Worm (Caenorhabditis elegans) whole organism, mixed stage, embryonic: ENCODE data around the gene srt-53.

Experiments
- bed-3 ChIP-seq: fragments of 200-800 bp; sonication (Bioruptor generic); optimal IDR thresholded peaks from 3 replicates; lab custom pipeline; 2018; ENCODE audit warnings: mild to moderate bottlenecking, missing genetic modification characterization, moderate library complexity, missing compliant biosample characterization
- blmp-1 ChIP-seq: fragments of 150-350 bp; optimal IDR thresholded peaks from 2 replicates; lab custom pipeline; 2014; ENCODE audit warnings: missing biosample characterization, missing genetic modification characterization
- ceh-39 ChIP-seq: fragments of 150-350 bp; optimal IDR thresholded peaks from 2 replicates; lab custom pipeline; 2014; ENCODE audit warnings: missing biosample characterization, missing genetic modification characterization
- ceh-43 ChIP-seq: fragments of 200-800 bp; sonication (Bioruptor generic); optimal IDR thresholded peaks from 2 replicates; lab custom pipeline; 2018; ENCODE audit warnings: mild to moderate bottlenecking, missing genetic modification characterization, moderate library complexity, missing compliant biosample characterization
- ceh-83 ChIP-seq: fragments of 200-800 bp; sonication (Bioruptor generic); optimal IDR thresholded peaks from 2 replicates; lab custom pipeline; 2018; ENCODE audit warnings: mild to moderate bottlenecking, missing genetic modification characterization, missing compliant biosample characterization
- ces-1 ChIP-seq: fragments of 150-350 bp; optimal IDR thresholded peaks from 2 replicates; lab custom pipeline; 2014; ENCODE audit warnings: missing biosample characterization, missing genetic modification reagents, missing genetic modification characterization
- cnd-1 ChIP-seq: fragments of 200-800 bp; sonication (Bioruptor generic); optimal IDR thresholded peaks from 2 replicates; lab custom pipeline; 2018; ENCODE audit warnings: mild to moderate bottlenecking, missing genetic modification characterization, missing compliant biosample characterization
- drap-1 ChIP-seq: fragments of 200-800 bp; sonication (Bioruptor generic); optimal IDR thresholded peaks from 3 replicates; lab custom pipeline; 2018; ENCODE audit warnings: mild to moderate bottlenecking, missing genetic modification characterization, missing compliant biosample characterization
- elt-1 ChIP-seq: sonication (generic microtip); optimal IDR thresholded peaks from 2 replicates; lab custom pipeline; 2017; ENCODE audit warnings: missing genetic modification characterization, mild to moderate bottlenecking, missing compliant biosample characterization, antibody characterized with exemption, moderate library complexity, borderline replicate concordance; ENCODE audit not compliant: insufficient read depth
- elt-3 ChIP-seq: fragments of 150-350 bp; optimal IDR thresholded peaks from 2 replicates; lab custom pipeline; 2014; ENCODE audit warnings: missing biosample characterization, missing genetic modification characterization
- flh-1 ChIP-seq: fragments of 200-800 bp; sonication (Bioruptor generic); optimal IDR thresholded peaks from 2 replicates; lab custom pipeline; 2018; ENCODE audit warnings: mild to moderate bottlenecking, missing genetic modification characterization, moderate library complexity, missing compliant biosample characterization
- ham-2 ChIP-seq: fragments of 200-800 bp; sonication (Bioruptor generic); optimal IDR thresholded peaks from 2 replicates; lab custom pipeline; 2018; ENCODE audit warnings: mild to moderate bottlenecking, missing genetic modification characterization, missing compliant biosample characterization
- hlh-1 ChIP-seq: fragments of 150-350 bp; optimal IDR thresholded peaks from 2 replicates; lab custom pipeline; 2014; ENCODE audit warnings: missing biosample characterization, missing genetic modification reagents, missing genetic modification characterization
- lin-13 ChIP-seq: fragments of 150-350 bp; optimal IDR thresholded peaks from 2 replicates; lab custom pipeline; 2014; ENCODE audit warnings: missing biosample characterization, missing genetic modification characterization
- lin-32 ChIP-seq: fragments of 200-800 bp; sonication (Bioruptor generic); optimal IDR thresholded peaks from 2 replicates; lab custom pipeline; 2018; ENCODE audit warnings: mild to moderate bottlenecking, missing genetic modification characterization, missing compliant biosample characterization
- lsy-2 ChIP-seq: fragments of 150-350 bp; optimal IDR thresholded peaks from 2 replicates; lab custom pipeline; 2014; ENCODE audit warnings: missing biosample characterization, missing genetic modification characterization
- mab-5 ChIP-seq: fragments of 150-350 bp; optimal IDR thresholded peaks from 2 replicates; lab custom pipeline; 2014; ENCODE audit warnings: missing biosample characterization, missing genetic modification characterization
- mep-1 ChIP-seq: fragments of 150-350 bp; optimal IDR thresholded peaks from 2 replicates; lab custom pipeline; 2017; ENCODE audit warnings: missing biosample characterization, missing genetic modification reagents, missing genetic modification characterization, inconsistent platforms
- mls-2 ChIP-seq: sonication (generic microtip); optimal IDR thresholded peaks from 2 replicates; lab custom pipeline; 2016; ENCODE audit warnings: mild to moderate bottlenecking, missing genetic modification characterization, moderate library complexity, missing compliant biosample characterization
- nhr-12 ChIP-seq: fragments of 150-350 bp; optimal IDR thresholded peaks from 2 replicates; lab custom pipeline; 2014; ENCODE audit warnings: missing biosample characterization, missing genetic modification characterization
- nhr-2 ChIP-seq: fragments of 150-350 bp; optimal IDR thresholded peaks from 2 replicates; lab custom pipeline; 2014; ENCODE audit warnings: missing biosample characterization, missing genetic modification characterization
- nhr-237 ChIP-seq: fragments of 150-350 bp; optimal IDR thresholded peaks from 2 replicates; lab custom pipeline; 2014; ENCODE audit warnings: missing biosample characterization, missing genetic modification characterization
- nhr-28 ChIP-seq: fragments of 150-350 bp; optimal IDR thresholded peaks from 2 replicates; lab custom pipeline; 2014; ENCODE audit warnings: missing biosample characterization, missing genetic modification characterization
- nhr-76 ChIP-seq: sonication (generic microtip); optimal IDR thresholded peaks from 2 replicates; lab custom pipeline; 2017; ENCODE audit warnings: missing biosample characterization, missing genetic modification characterization
- pha-4 ChIP-seq: fragments of 150-350 bp; optimal IDR thresholded peaks from 2 replicates; lab custom pipeline; 2018; ENCODE audit warnings: missing biosample characterization, missing genetic modification reagents, missing genetic modification characterization
- sem-2 ChIP-seq: fragments of 200-800 bp; sonication (Bioruptor generic); optimal IDR thresholded peaks from 2 replicates; lab custom pipeline; 2018; ENCODE audit warnings: mild to moderate bottlenecking, missing genetic modification characterization, missing compliant biosample characterization
- snpc-4 ChIP-seq: fragments of 150-350 bp; optimal IDR thresholded peaks from 2 replicates; lab custom pipeline; 2014; ENCODE audit warnings: missing biosample characterization, missing genetic modification characterization
- sptf-1 ChIP-seq: sonication (generic microtip); optimal IDR thresholded peaks from 2 replicates; lab custom pipeline; 2017; ENCODE audit warnings: mild to moderate bottlenecking, missing genetic modification characterization, moderate library complexity, missing compliant biosample characterization
- tbx-8 ChIP-seq: fragments of 200-800 bp; sonication (Bioruptor generic); optimal IDR thresholded peaks from 2 replicates; lab custom pipeline; 2018; ENCODE audit warnings: mild to moderate bottlenecking, missing genetic modification characterization, moderate library complexity, missing compliant biosample characterization
- unc-120 ChIP-seq: sonication (generic microtip); optimal IDR thresholded peaks from 2 replicates; lab custom pipeline; 2017; ENCODE audit warnings: missing genetic modification characterization, missing compliant biosample characterization; ENCODE audit not compliant: poor library complexity, severe bottlenecking
- unc-39 ChIP-seq: fragments of 150-350 bp; optimal IDR thresholded peaks from 2 replicates; lab custom pipeline; 2014; ENCODE audit warnings: missing biosample characterization, missing genetic modification characterization
- unc-62 ChIP-seq: fragments of 150-350 bp; optimal IDR thresholded peaks from 2 replicates; lab custom pipeline; 2014; ENCODE audit warnings: missing biosample characterization, missing genetic modification reagents, missing genetic modification characterization
- zip-8 ChIP-seq: fragments of 150-350 bp; optimal IDR thresholded peaks from 2 replicates; lab custom pipeline; 2014; ENCODE audit warnings: missing biosample characterization, missing genetic modification characterization
- ztf-11 ChIP-seq: fragments of 150-350 bp; optimal IDR thresholded peaks from 2 replicates; lab custom pipeline; 2014; ENCODE audit warnings: missing biosample characterization, missing genetic modification characterization

srt-53 gene

ce11 chrV:7969107-7969506 is 28.9 kb upstream of the srt-53 start, which contains the start of gene che-7:
che-7 (minus strand) TSS chrV:7969207.
- TF ChIP-seq cnd-1 (tag; lab: Kevin White, UChicago) (no peak), ceh-39 (tag; lab: Kevin White, UChicago) (no peak), elt-3 (no peak), lin-13 (tag; lab: Kevin White, UChicago) (no peak), lsy-2 (tag; lab: Kevin White, UChicago) (no peak), sptf-1 (tag; lab: Kevin White, UChicago) (no peak), sem-2 (GFP tag; lab: Kevin White, UChicago) (no peak), pha-4 (tag; lab: Kevin White, UChicago) (no peak), zip-8 (no peak), nhr-237 (tag; lab: Kevin White, UChicago) (no peak), mep-1 (no peak), ham-2 (no peak), ces-1 (GFP tag; lab: Kevin White, UChicago) (no peak), nhr-76 (tag; lab: Kevin White, UChicago) (no peak), drap-1 (no peak), mab-5 (tag; lab: Kevin White, UChicago) (no peak), tbx-8 (GFP tag; lab: Kevin White, UChicago) (no peak)

ce11 chrV:7964429-7964828 is 24.2 kb upstream of the srt-53 start:
- TF ChIP-seq ceh-83 (GFP tag; lab: Kevin White, UChicago) (no peak), pha-4 (tag; lab: Kevin White, UChicago) (no peak), hlh-1 (tag; lab: Kevin White, UChicago) (no peak), unc-39 (tag; lab: Kevin White, UChicago) (no peak), nhr-237 (tag; lab: Kevin White, UChicago) (no peak), mep-1 (no peak), tbx-8 (GFP tag; lab: Kevin White, UChicago) (no peak), sptf-1 (tag; lab: Kevin White, UChicago) (no peak)

- TF ChIP-seq lin-13 (tag; lab: Kevin White, UChicago) (no peak), ztf-11 (tag; lab: Kevin White, UChicago) (no peak), flh-1 (GFP tag; lab: Kevin White, UChicago) (no peak), sptf-1 (tag; lab: Kevin White, UChicago) (no peak), ceh-39 (tag; lab: Kevin White, UChicago) (no peak)
- TF ChIP-seq, all 35 proteins: peak for 0
These were observed 18.6 kb upstream of the srt-53 start, which contains the start of the genes clec-217 and F26D11.2 for ce11 chrV:7958740-7959320. clec-217 (minus strand) TSS chrV:7958840. F26D11.2 (plus strand) TSS chrV:7959270.

- TF ChIP-seq drap-1 (no peak), ceh-43 (GFP tag; lab: Kevin White, UChicago) (no peak), pha-4 (tag; lab: Kevin White, UChicago) (no peak), nhr-76 (tag; lab: Kevin White, UChicago) (no peak), ceh-39 (tag; lab: Kevin White, UChicago) (no peak), ham-2 (no peak), snpc-4 (tag; lab: Kevin White, UChicago) (no peak), flh-1 (GFP tag; lab: Kevin White, UChicago) (no peak), ces-1 (GFP tag; lab: Kevin White, UChicago) (no peak), lsy-2 (tag; lab: Kevin White, UChicago) (no peak), mab-5 (tag; lab: Kevin White, UChicago) (no peak), elt-1 (tag; lab: Kevin White, UChicago) (no peak), nhr-12 (no peak)
- TF ChIP-seq, all 35 proteins: peak for 0
These were observed 16.0 kb upstream of the srt-53 start, which contains the start of gene pals-34 for ce11 chrV:7956218-7956617. pals-34 (minus strand) TSS chrV:7956497.

ce11 chrV:7955168-7955567 is 15.0 kb upstream of the srt-53 start, which contains the start of gene F26D11.12:
F26D11.12 (minus strand) TSS chrV:7955312.
- TF ChIP-seq snpc-4 (tag; lab: Kevin White, UChicago) (no peak), ces-1 (GFP tag; lab: Kevin White, UChicago) (no peak)
- TF ChIP-seq, all 35 proteins: peak for 0

ce11 chrV:7954552-7954951 is 14.4 kb upstream of the srt-53 start, which contains the start of gene F26D11.13:
F26D11.13 (minus strand) TSS chrV:7954652.
- TF ChIP-seq lin-32 (no peak), mep-1 (no peak), unc-39 (tag; lab: Kevin White, UChicago) (no peak), lin-13 (tag; lab: Kevin White, UChicago) (no peak), nhr-28 (tag; lab: Kevin White, UChicago) (no peak), ceh-43 (GFP tag; lab: Kevin White, UChicago) (no peak), ham-2 (no peak), bed-3 (GFP tag; lab: Kevin White, UChicago) (no peak), unc-62 (no peak), ceh-83 (GFP tag; lab: Kevin White, UChicago) (no peak), nhr-76 (tag; lab: Kevin White, UChicago) (no peak), mab-5 (tag; lab: Kevin White, UChicago) (no peak), mls-2 (no peak), pha-4 (tag; lab: Kevin White, UChicago) (no peak), nhr-2 (tag; lab: Kevin White, UChicago) (no peak), unc-120 (tag; lab: Kevin White, UChicago) (no peak), elt-3 (no peak), nhr-237 (tag; lab: Kevin White, UChicago) (no peak), blmp-1 (tag; lab: Kevin White, UChicago) (no peak), drap-1 (no peak)
